Fruit fly (Drosophila melanogaster) whole organism, wandering third instar larva: ENCODE data around the gene MED10.

Experiments
- Abd-B ChIP-seq: fragments of >200 bp; optimal IDR thresholded peaks from 2 replicates; lab custom pipeline; 2017; ENCODE audit warnings: missing biosample characterization, missing genetic modification characterization
- CG32264 ChIP-seq: fragments of 200-800 bp; sonication (Bioruptor generic); optimal IDR thresholded peaks from 2 replicates; lab custom pipeline; 2016; ENCODE audit warnings: missing biosample characterization, missing genetic modification characterization
- CG9705 ChIP-seq: fragments of 200-800 bp; sonication (Bioruptor generic); optimal IDR thresholded peaks from 2 replicates; lab custom pipeline; 2018; ENCODE audit warnings: missing biosample characterization, mild to moderate bottlenecking, missing genetic modification characterization
- CrebA ChIP-seq: fragments of 200-800 bp; sonication (Bioruptor generic); optimal IDR thresholded peaks from 2 replicates; lab custom pipeline; 2016; ENCODE audit warnings: missing biosample characterization, mild to moderate bottlenecking, missing genetic modification characterization, borderline replicate concordance
- Dfd ChIP-seq: fragments of >200 bp; optimal IDR thresholded peaks from 2 replicates; lab custom pipeline; 2017; ENCODE audit warnings: missing biosample characterization, missing genetic modification characterization
- Dif ChIP-seq: fragments of 200-275, 200-300 bp; sonication (Bioruptor generic); optimal IDR thresholded peaks from 2 replicates; lab custom pipeline; 2018; ENCODE audit warnings: missing biosample characterization, missing genetic modification characterization; ENCODE audit not compliant: partially characterized antibody
- GATAd ChIP-seq: sonication (Bioruptor generic); optimal IDR thresholded peaks from 2 replicates; lab custom pipeline; 2016; ENCODE audit warnings: missing biosample characterization, missing genetic modification characterization
- HLH106 ChIP-seq: fragments of 200-800 bp; optimal IDR thresholded peaks from 3 replicates; lab custom pipeline; 2019; ENCODE audit warnings: missing biosample characterization, mild to moderate bottlenecking, missing genetic modification characterization, moderate library complexity
- Hnf4 ChIP-seq: fragments of 200-800 bp; sonication (Bioruptor generic); optimal IDR thresholded peaks from 2 replicates; lab custom pipeline; 2016; ENCODE audit warnings: missing biosample characterization, mild to moderate bottlenecking, missing genetic modification characterization
- Hr78 ChIP-seq: fragments of >200 bp; optimal IDR thresholded peaks from 2 replicates; lab custom pipeline; 2017; ENCODE audit warnings: missing biosample characterization, missing genetic modification characterization
- Hr83 ChIP-seq: fragments of 200-300 bp; sonication (Bioruptor generic); optimal IDR thresholded peaks from 2 replicates; lab custom pipeline; 2016; ENCODE audit warnings: missing biosample characterization, mild to moderate bottlenecking, missing genetic modification characterization, moderate library complexity; ENCODE audit not compliant: poor library complexity, severe bottlenecking
- Myc ChIP-seq: fragments of >200 bp; optimal IDR thresholded peaks from 2 replicates; lab custom pipeline; 2017
- N ChIP-seq: fragments of >200 bp; optimal IDR thresholded peaks from 2 replicates; lab custom pipeline; 2018; ENCODE audit warnings: missing biosample characterization, missing external identifiers, missing genetic modification characterization
- OdsH ChIP-seq: fragments of 200-800 bp; sonication (Bioruptor generic); optimal IDR thresholded peaks from 2 replicates; lab custom pipeline; 2016; ENCODE audit warnings: missing biosample characterization, mild to moderate bottlenecking, missing genetic modification characterization
- Rel ChIP-seq, 2 experiments: fragments of 200-800 bp; sonication (Bioruptor generic) in 1 of 2; optimal IDR thresholded peaks; 2 replicates in 1 of 2; 3 replicates in 1 of 2; lab custom pipeline; 2016 to 2019; ENCODE audit warnings: mild to moderate bottlenecking in 2 of 2, missing biosample characterization in 2 of 2, missing genetic modification characterization in 2 of 2, moderate library complexity in 1 of 2
- Sp1 ChIP-seq: fragments of 200-800 bp; sonication (Bioruptor generic); optimal IDR thresholded peaks from 3 replicates; lab custom pipeline; 2019; ENCODE audit warnings: missing biosample characterization, mild to moderate bottlenecking, missing genetic modification characterization, moderate library complexity
- Vsx2 ChIP-seq: fragments of 200-300, 225-300 bp; sonication (Bioruptor generic); optimal IDR thresholded peaks from 2 replicates; lab custom pipeline; 2018; ENCODE audit warnings: missing biosample characterization, missing genetic modification characterization; ENCODE audit not compliant: partially characterized antibody
- br ChIP-seq: fragments of 200-800 bp; sonication (Bioruptor generic); optimal IDR thresholded peaks from 2 replicates; lab custom pipeline; 2016; ENCODE audit warnings: missing biosample characterization, missing genetic modification characterization
- brk ChIP-seq: fragments of 200-800 bp; sonication (Bioruptor generic); optimal IDR thresholded peaks from 2 replicates; lab custom pipeline; 2016; ENCODE audit warnings: missing biosample characterization, mild to moderate bottlenecking, missing genetic modification characterization
- dmrt93B ChIP-seq: fragments of 200-800 bp; sonication (Bioruptor generic); optimal IDR thresholded peaks from 2 replicates; lab custom pipeline; 2018; ENCODE audit warnings: missing biosample characterization, mild to moderate bottlenecking, missing genetic modification characterization
- dsf ChIP-seq: sonication (Bioruptor generic); optimal IDR thresholded peaks from 2 replicates; lab custom pipeline; 2016; ENCODE audit warnings: missing biosample characterization, missing genetic modification characterization, borderline replicate concordance
- ey ChIP-seq: fragments of 200-800 bp; sonication (Bioruptor generic); optimal IDR thresholded peaks from 2 replicates; lab custom pipeline; 2016; ENCODE audit warnings: missing biosample characterization, missing genetic modification characterization
- fru ChIP-seq: fragments of 200-800 bp; sonication (Bioruptor generic); optimal IDR thresholded peaks from 3 replicates; lab custom pipeline; 2016; ENCODE audit warnings: missing biosample characterization, mild to moderate bottlenecking, missing genetic modification characterization
- h ChIP-seq: fragments of 200-800 bp; sonication (Bioruptor generic); optimal IDR thresholded peaks from 3 replicates; lab custom pipeline; 2016; ENCODE audit warnings: missing biosample characterization, mild to moderate bottlenecking, missing genetic modification characterization
- jim ChIP-seq: fragments of 175-275, 200-325 bp; sonication (Bioruptor generic); optimal IDR thresholded peaks from 2 replicates; lab custom pipeline; 2016; ENCODE audit warnings: missing biosample characterization, mild to moderate bottlenecking, missing genetic modification characterization
- lola ChIP-seq: fragments of >200 bp; optimal IDR thresholded peaks from 2 replicates; lab custom pipeline; 2017; ENCODE audit warnings: missing biosample characterization, missing genetic modification characterization
- pan ChIP-seq: fragments of >200 bp; optimal IDR thresholded peaks from 2 replicates; lab custom pipeline; 2017
- psq ChIP-seq: fragments of 200-800 bp; sonication (Bioruptor generic); optimal IDR thresholded peaks from 3 replicates; lab custom pipeline; 2017; ENCODE audit warnings: missing biosample characterization, mild to moderate bottlenecking, missing genetic modification characterization, moderate library complexity
- rgr ChIP-seq: fragments of 200-800 bp; sonication (Bioruptor generic); optimal IDR thresholded peaks from 3 replicates; lab custom pipeline; 2016; ENCODE audit warnings: missing biosample characterization, mild to moderate bottlenecking, missing genetic modification characterization
- sage ChIP-seq: fragments of 200-800 bp; sonication (Bioruptor generic); optimal IDR thresholded peaks from 2 replicates; lab custom pipeline; 2016; ENCODE audit warnings: missing biosample characterization, mild to moderate bottlenecking, missing genetic modification characterization
- tai ChIP-seq: sonication (Bioruptor generic); optimal IDR thresholded peaks from 2 replicates; lab custom pipeline; 2016; ENCODE audit warnings: missing biosample characterization, missing genetic modification characterization
- usp ChIP-seq: fragments of >200 bp; optimal IDR thresholded peaks from 2 replicates; lab custom pipeline; 2017; ENCODE audit warnings: missing biosample characterization, missing genetic modification characterization
- woc ChIP-seq: sonication (Bioruptor generic); optimal IDR thresholded peaks from 2 replicates; lab custom pipeline; 2016; ENCODE audit warnings: missing biosample characterization, mild to moderate bottlenecking, missing genetic modification characterization

MED10 gene

DNA sequence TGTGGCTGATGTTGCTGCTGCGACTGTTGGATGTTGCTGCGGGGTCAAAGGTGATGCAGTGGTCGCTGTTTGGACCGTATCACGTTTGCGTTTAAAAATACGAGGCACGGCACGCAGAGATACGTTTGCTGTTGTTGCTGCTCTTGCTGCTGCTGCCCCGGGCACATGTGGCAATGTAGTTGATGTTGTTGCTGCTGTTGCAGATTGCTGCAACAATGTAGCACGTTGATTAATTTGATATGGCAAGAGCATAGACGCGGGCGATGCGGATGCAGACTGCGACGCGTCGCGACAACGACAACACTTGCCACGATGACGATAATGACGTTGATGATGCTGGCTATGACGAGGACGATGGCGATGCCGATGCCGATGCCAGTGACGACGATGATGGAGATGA, 18.7 kb upstream of the MED10 start:
- TF ChIP-seq dsf (no peak), Hr78 (GFP tag; lab: Kevin White, UChicago) (no peak), CG9705 (GFP tag; lab: Kevin White, UChicago) (no peak), woc (GFP tag; lab: Kevin White, UChicago) (no peak), Vsx2 (no peak), Hnf4 (no peak), rgr (GFP tag; lab: Kevin White, UChicago) (no peak), dmrt93B (no peak)

- TF ChIP-seq CG9705 (GFP tag; lab: Kevin White, UChicago) (no peak), OdsH (GFP tag; lab: Kevin White, UChicago) (no peak), sage (no peak)
Measured at dm6 chr3L:16214533-16215207, 17.2 kb upstream of the MED10 start.

DNA sequence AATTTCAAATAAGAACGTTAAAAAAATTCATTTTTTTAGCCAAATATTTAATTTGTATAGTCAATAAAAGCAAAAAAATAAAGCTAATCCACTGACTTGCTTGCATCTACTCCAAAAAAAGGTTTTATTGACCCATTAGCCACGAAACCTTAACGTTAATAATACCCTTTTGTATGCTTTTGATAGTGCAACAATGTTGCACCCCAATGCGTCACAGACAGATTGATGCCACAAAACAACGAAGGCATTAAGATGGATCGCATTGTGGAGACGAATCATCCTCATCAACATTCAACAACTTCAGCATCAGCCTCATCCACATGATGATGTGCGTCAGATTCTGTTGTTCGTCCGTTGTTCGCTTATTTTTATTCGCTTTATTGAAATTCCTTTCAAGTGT, 16.5 kb upstream of the MED10 start:
- TF ChIP-seq sage (no peak), HLH106 (tag; lab: Kevin White, UChicago) (no peak), fru (GFP tag; lab: Kevin White, UChicago) (no peak), CG32264 (GFP tag; lab: Kevin White, UChicago) (no peak), GATAd (no peak), psq (GFP tag; lab: Kevin White, UChicago) (no peak), lola (no peak), Hnf4 (no peak), Dfd (GFP tag; lab: Kevin White, UChicago) (no peak), pan (lab: Kevin White, UChicago) (no peak), Dif (GFP tag; lab: Kevin White, UChicago) (no peak), Myc (lab: Kevin White, UChicago) (no peak), h (GFP tag; lab: Kevin White, UChicago) (no peak), CrebA (no peak), Hr83 (GFP tag; lab: Kevin White, UChicago) (no peak), OdsH (GFP tag; lab: Kevin White, UChicago) (no peak), woc (GFP tag; lab: Kevin White, UChicago) (no peak), ey (GFP tag; lab: Kevin White, UChicago) (no peak)

DNA sequence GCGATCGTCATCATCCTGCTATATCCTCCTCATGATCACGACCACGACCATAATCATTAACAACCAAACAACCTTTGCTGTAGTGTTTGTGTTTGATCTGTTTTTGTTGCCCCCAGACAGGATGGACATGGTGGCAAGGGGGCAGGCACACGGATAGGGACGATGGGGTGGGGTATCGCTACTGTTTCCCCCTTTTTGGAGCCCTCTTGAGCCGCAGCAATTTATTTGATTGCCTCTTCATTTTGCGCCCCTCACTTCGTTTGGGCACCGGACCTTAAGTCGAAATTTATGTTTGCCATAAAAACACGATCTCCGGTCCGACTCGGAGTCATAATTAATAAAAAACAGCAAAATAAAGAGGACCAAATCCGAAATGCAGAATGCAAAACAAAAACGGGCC, 16.1 kb upstream of the MED10 start:
- TF ChIP-seq ey (GFP tag; lab: Kevin White, UChicago) = no peak
- TF ChIP-seq CG32264 (GFP tag; lab: Kevin White, UChicago) = no peak
- TF ChIP-seq CG9705 (GFP tag; lab: Kevin White, UChicago) = no peak
- no peak for TF ChIP-seq N (GFP tag; lab: Kevin White, UChicago)
- no peak for TF ChIP-seq usp (GFP tag; lab: Kevin White, UChicago)
- TF ChIP-seq Hnf4 = no peak
- no peak for TF ChIP-seq jim
- TF ChIP-seq Sp1 (GFP tag; lab: Kevin White, UChicago) = peak; percentile 4
- no peak for TF ChIP-seq woc (GFP tag; lab: Kevin White, UChicago)
- peak; percentile 53 for TF ChIP-seq psq (GFP tag; lab: Kevin White, UChicago)
- TF ChIP-seq rgr (GFP tag; lab: Kevin White, UChicago) = no peak
- TF ChIP-seq OdsH (GFP tag; lab: Kevin White, UChicago) = no peak
- no peak for TF ChIP-seq sage
- no peak for TF ChIP-seq brk (GFP tag; lab: Kevin White, UChicago)
- no peak for TF ChIP-seq dmrt93B
- TF ChIP-seq GATAd = no peak
- no peak for TF ChIP-seq Dif (GFP tag; lab: Kevin White, UChicago)
- no peak for TF ChIP-seq tai (GFP tag; lab: Kevin White, UChicago)
- TF ChIP-seq Rel (GFP tag; optimal IDR thresholded peaks at IDR 0.05; lab: Kevin White, UChicago) = peak; percentile 16
- TF ChIP-seq Rel (tag; optimal IDR thresholded peaks at IDR 0.05; lab: Kevin White, UChicago) = no peak
- TF ChIP-seq br (GFP tag; lab: Kevin White, UChicago) = peak; percentile 7
- no peak for TF ChIP-seq Vsx2
- TF ChIP-seq Abd-B = no peak
- no peak for TF ChIP-seq Hr78 (GFP tag; lab: Kevin White, UChicago)
- no peak for TF ChIP-seq pan (lab: Kevin White, UChicago)
- peak; percentile 39 for TF ChIP-seq fru (GFP tag; lab: Kevin White, UChicago)
